Worm (Caenorhabditis elegans) whole organism, late embryonic: ENCODE measurements around the gene F46F5.5.
"Not testable (repeated sequence)": the region's sequence is repeated elsewhere in the genome, so short reads cannot be mapped to it uniquely, and the experiment has no call there.

Source experiments
- ama-1 ChIP-seq: fragments of 150-350 bp; optimal IDR thresholded peaks from 2 replicates; lab custom pipeline; 2014
- ceh-31 ChIP-seq: sonication (generic microtip); optimal IDR thresholded peaks from 2 replicates; lab custom pipeline; 2016; ENCODE audit warnings: missing genetic modification characterization, missing compliant biosample characterization
- ceh-6 ChIP-seq: fragments of 200-800 bp; sonication (Bioruptor generic); optimal IDR thresholded peaks from 2 replicates; lab custom pipeline; 2018; ENCODE audit warnings: mild to moderate bottlenecking, missing genetic modification characterization, missing compliant biosample characterization
- ets-4 ChIP-seq: sonication (generic microtip); optimal IDR thresholded peaks from 2 replicates; lab custom pipeline; 2016; ENCODE audit warnings: missing genetic modification characterization, missing compliant biosample characterization
- hlh-8 ChIP-seq: sonication (generic microtip); optimal IDR thresholded peaks from 2 replicates; lab custom pipeline; 2016; ENCODE audit warnings: missing genotype, missing genetic modification characterization, missing compliant biosample characterization
- madf-2 ChIP-seq: sonication (generic microtip); optimal IDR thresholded peaks from 2 replicates; lab custom pipeline; 2017; ENCODE audit warnings: missing genetic modification characterization, missing compliant biosample characterization
- pag-3 ChIP-seq: sonication (generic microtip); optimal IDR thresholded peaks from 2 replicates; lab custom pipeline; 2016; ENCODE audit warnings: missing compliant biosample characterization, missing genetic modification characterization, borderline replicate concordance
- pqm-1 ChIP-seq: sonication (generic microtip); optimal IDR thresholded peaks from 2 replicates; lab custom pipeline; 2016; ENCODE audit warnings: missing genetic modification characterization, missing compliant biosample characterization
- tbx-2 ChIP-seq: sonication (generic microtip); optimal IDR thresholded peaks from 2 replicates; lab custom pipeline; 2016; ENCODE audit warnings: missing genetic modification characterization, missing compliant biosample characterization

DNA sequence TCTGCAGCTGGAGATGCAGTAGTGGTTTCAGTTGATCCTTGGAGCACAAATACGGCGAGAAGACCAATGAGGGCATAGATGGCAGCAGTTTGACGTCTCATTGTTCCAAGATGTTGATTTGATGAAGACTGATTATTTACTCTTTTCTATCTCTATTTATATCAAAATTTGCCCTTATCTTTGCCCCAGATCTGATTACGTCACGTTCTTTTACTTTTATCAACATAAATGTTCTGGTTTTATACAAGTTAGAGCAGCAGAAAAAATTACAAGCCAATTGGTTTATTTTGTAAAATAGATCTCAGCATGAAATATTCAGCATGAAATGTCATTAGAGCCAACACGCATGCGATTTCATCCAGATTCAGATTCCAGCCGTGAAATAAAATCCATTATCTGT is 9.9 kb upstream of the F46F5.5 start, which contains the start of gene msrp-4:
- not testable (repeated sequence) for TF ChIP-seq pag-3; ama-1 (lab: Kevin White, UChicago); ceh-6 (GFP tag; lab: Kevin White, UChicago); ceh-31 (tag; lab: Kevin White, UChicago); tbx-2 (tag; lab: Kevin White, UChicago); madf-2 (tag; lab: Kevin White, UChicago); ets-4 (tag; lab: Kevin White, UChicago); pqm-1 (tag; lab: Kevin White, UChicago); hlh-8
